Worm (Caenorhabditis elegans): ENCODE data around the gene W03G11.4.

Gene W03G11.4

ce11 chrX:12105458-12105857 lies 12.5 kb upstream of the W03G11.4 start:
- TF ChIP-seq F10E7.11 (tag; optimal IDR thresholded peaks at IDR 0.05) (no peak), zfh-2 (GFP tag; conservative IDR thresholded peaks at IDR 0.05) (peak; percentile 87), ztf-26 (tag; optimal IDR thresholded peaks at IDR 0.05) (peak; percentile 44), egrh-3 (GFP tag; IDR thresholded peaks at IDR 0.05) (peak; percentile 79; the same call in 1 of the 2 replicates)

- peak; percentile 8 for TF ChIP-seq die-1 (tag; optimal IDR thresholded peaks at IDR 0.05)
- TF ChIP-seq fkh-3 (tag; optimal IDR thresholded peaks at IDR 0.05) = no peak
- no peak for TF ChIP-seq ets-4 (GFP tag; optimal IDR thresholded peaks at IDR 0.05)
Observed at ce11 chrX:12104630-12105029, 11.7 kb upstream of the W03G11.4 start, which contains the start of gene col-181. Gene col-181, plus strand, starts transcription at chrX:12104930.

DNA sequence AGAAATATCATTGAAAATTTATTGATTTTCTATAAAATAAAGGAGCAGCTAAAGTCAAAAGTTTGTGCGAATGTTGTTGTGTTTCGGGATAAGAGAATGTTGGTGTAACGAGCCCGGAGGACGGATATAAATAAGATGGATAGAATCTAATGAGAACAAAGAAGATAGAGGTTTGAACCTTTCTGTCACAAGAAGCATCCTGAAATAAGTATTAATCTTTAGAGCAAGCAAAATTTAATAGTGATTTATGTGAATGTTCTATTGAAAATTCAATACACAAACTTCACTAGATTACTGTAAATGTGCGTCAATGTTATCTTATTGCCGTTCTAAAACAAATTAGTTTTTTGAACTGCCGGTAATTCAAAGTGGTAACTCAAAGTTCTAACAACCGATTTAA lies 10.8 kb upstream of the W03G11.4 start, which contains the start of gene W03G11.3:
Gene W03G11.3, minus strand, starts transcription at position 101 of the 400 bp plus-strand sequence.
- TF ChIP-seq F52B5.7 (tag; optimal IDR thresholded peaks at IDR 0.05) = no peak
- no peak for TF ChIP-seq unc-130 (GFP tag; optimal IDR thresholded peaks at IDR 0.05)
- no peak for TF ChIP-seq rpc-1 (optimal IDR thresholded peaks at IDR 0.05)
- TF ChIP-seq rpc-1 (tag; optimal IDR thresholded peaks at IDR 0.05) = no peak
- no peak for TF ChIP-seq ceh-40 (GFP tag; IDR thresholded peaks at IDR 0.05)
- TF ChIP-seq akir-1 (GFP tag; optimal IDR thresholded peaks at IDR 0.05) = no peak

DNA sequence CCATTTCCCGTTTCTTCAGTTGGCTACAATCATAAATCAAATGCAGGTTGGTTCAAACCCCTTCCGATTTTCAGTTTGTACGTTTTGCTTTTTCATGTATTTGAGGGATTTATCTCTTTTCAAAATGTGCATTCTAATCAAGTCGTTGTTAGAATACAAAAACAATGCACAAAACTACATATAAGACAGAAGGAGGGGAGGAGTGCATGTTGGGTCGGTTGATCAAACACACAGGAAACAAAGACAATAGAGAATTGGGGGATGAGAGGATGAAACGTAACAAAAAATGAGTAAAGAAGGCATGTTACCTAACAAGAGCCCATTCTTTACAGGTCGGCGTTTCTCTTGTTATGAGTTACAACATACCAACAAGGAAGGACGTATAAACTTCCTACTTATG lies 5.1 kb upstream of the W03G11.4 start:
- no peak for TF ChIP-seq ceh-100 (GFP tag; IDR thresholded peaks at IDR 0.05)
- TF ChIP-seq attf-5 (GFP tag; optimal IDR thresholded peaks at IDR 0.05) = no peak
- TF ChIP-seq snpc-3.4 (tag; optimal IDR thresholded peaks at IDR 0.05) = no peak
- no peak for TF ChIP-seq B0035.1 (tag; optimal IDR thresholded peaks at IDR 0.05)
- no peak for TF ChIP-seq ceh-40 (GFP tag; IDR thresholded peaks at IDR 0.05)
- TF ChIP-seq nhr-27 (tag; optimal IDR thresholded peaks at IDR 0.05) = no peak
- no peak for TF ChIP-seq tbx-9 (tag; optimal IDR thresholded peaks at IDR 0.05; ENCODE audit: borderline replicate concordance)
- no peak for TF ChIP-seq C17E4.6 (GFP tag; IDR thresholded peaks at IDR 0.05)
- no peak for TF ChIP-seq ets-4 (GFP tag; optimal IDR thresholded peaks at IDR 0.05)
- TF ChIP-seq madf-3 (GFP tag; IDR thresholded peaks at IDR 0.05) = no peak
- no peak for TF ChIP-seq ccch-3 (GFP tag; optimal IDR thresholded peaks at IDR 0.05)
- TF ChIP-seq nfya-1 (tag; optimal IDR thresholded peaks at IDR 0.05; ENCODE audit: borderline replicate concordance, insufficient read depth) = no peak
- no peak for TF ChIP-seq ekl-4 (GFP tag; IDR thresholded peaks at IDR 0.05)
- TF ChIP-seq let-607 (tag; optimal IDR thresholded peaks at IDR 0.05) = no peak
- TF ChIP-seq aptf-2 (GFP tag; conservative IDR thresholded peaks at IDR 0.05) = no peak
- TF ChIP-seq tlf-1 (GFP tag; optimal IDR thresholded peaks at IDR 0.05) = no peak
- TF ChIP-seq snpc-1.3 (tag; optimal IDR thresholded peaks at IDR 0.05; ENCODE audit: insufficient read depth) = no peak

DNA sequence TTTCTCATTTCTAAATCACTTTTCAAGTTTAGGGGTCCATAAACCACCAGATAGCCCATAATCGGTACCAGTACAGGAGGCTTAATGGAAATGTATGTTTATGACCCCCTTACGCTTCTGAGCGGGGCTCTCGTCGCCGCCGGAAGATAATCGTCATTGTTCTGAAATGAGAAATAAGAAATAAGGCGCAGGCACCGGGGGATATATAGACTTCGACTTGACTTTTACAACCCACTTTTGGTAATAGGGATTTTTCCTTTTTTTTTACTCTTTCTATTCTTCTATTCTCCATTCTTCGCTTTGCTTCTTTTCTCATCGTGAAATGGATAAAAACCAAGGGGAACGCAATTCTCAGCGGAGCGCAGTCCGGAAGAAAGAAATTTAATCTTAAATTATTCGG lies 2.3 kb upstream of the W03G11.4 start:
- TF ChIP-seq egl-18 (GFP tag; IDR thresholded peaks at IDR 0.05) = no peak
- TF ChIP-seq ets-4 (GFP tag; optimal IDR thresholded peaks at IDR 0.05) = no peak
- TF ChIP-seq hmg-20 (GFP tag; IDR thresholded peaks at IDR 0.05) = no peak
- TF ChIP-seq bed-1 (GFP tag; IDR thresholded peaks at IDR 0.05) = no peak
- no peak for TF ChIP-seq lsy-27 (tag; optimal IDR thresholded peaks at IDR 0.05; ENCODE audit: borderline replicate concordance, insufficient read depth)
- TF ChIP-seq F22D6.2 (tag; optimal IDR thresholded peaks at IDR 0.05) = no peak
- TF ChIP-seq Y67H2A.10 (GFP tag; conservative IDR thresholded peaks at IDR 0.05) = no peak
- no peak for TF ChIP-seq chd-7 (tag; optimal IDR thresholded peaks at IDR 0.05)
- TF ChIP-seq nhr-120 (GFP tag; IDR thresholded peaks at IDR 0.05) = no peak
- no peak for TF ChIP-seq B0035.1 (tag; optimal IDR thresholded peaks at IDR 0.05)
- TF ChIP-seq let-526 (GFP tag; IDR thresholded peaks at IDR 0.05) = no peak
- no peak for TF ChIP-seq hlh-12 (tag; optimal IDR thresholded peaks at IDR 0.05)
- TF ChIP-seq lin-40 (tag; optimal IDR thresholded peaks at IDR 0.05) = no peak
- TF ChIP-seq snpc-1.1 (tag; optimal IDR thresholded peaks at IDR 0.05; ENCODE audit: insufficient read depth) = no peak
